Fruit fly (Drosophila melanogaster): ENCODE data around the gene Drsl2.

dm6 chr3L:3300345-3300744 is 13.8 kb upstream of the Drsl2 start:
- TF ChIP-seq CG33017 (tag; optimal IDR thresholded peaks at IDR 0.05) (no peak), pad (GFP tag; optimal IDR thresholded peaks at IDR 0.05) (no peak), Mnt (GFP tag; optimal IDR thresholded peaks at IDR 0.05) (no peak), CG7101 (tag; optimal IDR thresholded peaks at IDR 0.05) (no peak), CG5204 (GFP tag; optimal IDR thresholded peaks at IDR 0.05) (no peak), tj (GFP tag; optimal IDR thresholded peaks at IDR 0.05) (no peak), CG14711 (tag; optimal IDR thresholded peaks at IDR 0.05) (no peak), kay (GFP tag; ENCODE audit: borderline replicate concordance) (no peak), Clk (GFP tag; optimal IDR thresholded peaks at IDR 0.05) (no peak), CG11617 (GFP tag; optimal IDR thresholded peaks at IDR 0.05) (no peak), CG12768 (GFP tag; optimal IDR thresholded peaks at IDR 0.05) (no peak), Crg-1 (GFP tag; optimal IDR thresholded peaks at IDR 0.05) (no peak), bab1 (GFP tag; optimal IDR thresholded peaks at IDR 0.05) (no peak)
